Worm (Caenorhabditis elegans) whole organism, young adult: ENCODE measurements around the gene msp-10.

Source experiments
- B0261.1 ChIP-seq: sonication (generic microtip); optimal IDR thresholded peaks from 2 replicates; lab custom pipeline; 2016; ENCODE audit warnings: mild to moderate bottlenecking, missing genetic modification characterization, moderate library complexity, missing compliant biosample characterization
- C17E4.6 ChIP-seq: fragments of 200-800 bp; sonication (Bioruptor generic); IDR thresholded peaks from 2 replicates; pipeline ENCODE4 v1.3.6; 2022; ENCODE audit warnings: missing genetic modification reagents, missing genetic modification characterization, missing compliant biosample characterization
- F23B12.7 ChIP-seq: sonication (generic microtip); optimal IDR thresholded peaks from 2 replicates; lab custom pipeline; 2017; ENCODE audit warnings: missing genetic modification characterization, mild to moderate bottlenecking, missing compliant biosample characterization, antibody characterized with exemption, moderate library complexity; ENCODE audit not compliant: insufficient read depth
- F57A8.1 ChIP-seq: fragments of 200-800 bp; sonication (Bioruptor generic); optimal IDR thresholded peaks from 2 replicates; lab custom pipeline; 2018; ENCODE audit warnings: mild to moderate bottlenecking, missing genetic modification characterization, moderate library complexity, missing compliant biosample characterization
- T26A5.8 ChIP-seq: sonication (generic microtip); optimal IDR thresholded peaks from 2 replicates; lab custom pipeline; 2016; ENCODE audit warnings: missing genetic modification characterization, missing compliant biosample characterization
- Y95B8A.8 ChIP-seq: fragments of 200-800 bp; sonication (Bioruptor generic); IDR thresholded peaks from 2 replicates; pipeline ENCODE4 v1.3.6; 2022; ENCODE audit warnings: missing genetic modification reagents, missing genetic modification characterization, missing compliant biosample characterization
- ama-1 ChIP-seq, 3 experiments: fragments of 150-350 bp in 1 of 3; sonication (generic microtip) in 2 of 3; optimal IDR thresholded peaks; 2 replicates each; lab custom pipeline; 2014 to 2018; ENCODE audit warnings: missing biosample characterization in 2 of 3, missing genetic modification characterization in 2 of 3, missing genetic modification reagents in 2 of 3
- athp-1 ChIP-seq: sonication (generic microtip); optimal IDR thresholded peaks from 2 replicates; lab custom pipeline; 2017; ENCODE audit warnings: mild to moderate bottlenecking, missing genetic modification characterization, missing compliant biosample characterization
- attf-5 ChIP-seq: fragments of 200-800 bp; sonication (Bioruptor generic); optimal IDR thresholded peaks from 2 replicates; lab custom pipeline; 2018; ENCODE audit warnings: mild to moderate bottlenecking, missing genetic modification characterization, missing compliant biosample characterization
- cebp-2 ChIP-seq: fragments of 200-800 bp; sonication (Bioruptor generic); IDR thresholded peaks from 2 replicates; pipeline ENCODE4 v1.3.6; 2022; ENCODE audit warnings: missing genetic modification characterization, missing compliant biosample characterization
- dpff-1 ChIP-seq: sonication (generic microtip); optimal IDR thresholded peaks from 2 replicates; lab custom pipeline; 2017; ENCODE audit warnings: mild to moderate bottlenecking, missing genetic modification characterization, missing compliant biosample characterization
- ets-4 ChIP-seq: fragments of 200-800 bp; sonication (Bioruptor generic); optimal IDR thresholded peaks from 2 replicates; lab custom pipeline; 2018; ENCODE audit warnings: mild to moderate bottlenecking, missing genetic modification characterization, missing compliant biosample characterization
- fkh-3 ChIP-seq: sonication (generic microtip); optimal IDR thresholded peaks from 2 replicates; lab custom pipeline; 2016; ENCODE audit warnings: mild to moderate bottlenecking, missing genetic modification characterization, missing compliant biosample characterization
- gei-17 ChIP-seq: fragments of 200-800 bp; sonication (Bioruptor generic); optimal IDR thresholded peaks from 2 replicates; lab custom pipeline; 2018; ENCODE audit warnings: mild to moderate bottlenecking, missing genetic modification characterization, missing compliant biosample characterization
- him-1 ChIP-seq: sonication (generic microtip); optimal IDR thresholded peaks from 2 replicates; lab custom pipeline; 2016; ENCODE audit warnings: missing genotype, missing genetic modification reagents, missing genetic modification characterization, missing compliant biosample characterization
- hlh-12 ChIP-seq: sonication (generic microtip); optimal IDR thresholded peaks from 2 replicates; lab custom pipeline; 2016; ENCODE audit warnings: missing genetic modification characterization, missing compliant biosample characterization
- hmg-20 ChIP-seq: fragments of 200-800 bp; sonication (Bioruptor generic); IDR thresholded peaks from 2 replicates; pipeline ENCODE4 v1.3.6; 2022; ENCODE audit warnings: missing genetic modification reagents, missing genetic modification characterization, missing compliant biosample characterization
- hrde-1 ChIP-seq: sonication (generic microtip); optimal IDR thresholded peaks from 2 replicates; lab custom pipeline; 2016; ENCODE audit warnings: missing genetic modification characterization, mild to moderate bottlenecking, missing compliant biosample characterization, moderate library complexity, missing genotype, missing genetic modification reagents, borderline replicate concordance
- lin-26 ChIP-seq: fragments of 200-800 bp; sonication (Bioruptor generic); IDR thresholded peaks from 2 replicates; pipeline ENCODE4 v1.3.6; 2022; ENCODE audit warnings: missing genetic modification reagents, missing genetic modification characterization, missing compliant biosample characterization
- lin-40 ChIP-seq: sonication (generic microtip); optimal IDR thresholded peaks from 2 replicates; lab custom pipeline; 2016; ENCODE audit warnings: missing genetic modification characterization, mild to moderate bottlenecking, missing compliant biosample characterization, missing genotype, missing genetic modification reagents
- lsy-27 ChIP-seq: sonication (generic microtip); optimal IDR thresholded peaks from 2 replicates; lab custom pipeline; 2017; ENCODE audit warnings: missing genetic modification characterization, mild to moderate bottlenecking, missing compliant biosample characterization, antibody characterized with exemption, missing genotype, borderline replicate concordance; ENCODE audit not compliant: insufficient read depth
- madf-10 ChIP-seq: sonication (generic microtip); optimal IDR thresholded peaks from 2 replicates; lab custom pipeline; 2016; ENCODE audit warnings: mild to moderate bottlenecking, missing genetic modification characterization, missing compliant biosample characterization
- madf-3 ChIP-seq: fragments of 200-800 bp; sonication (Bioruptor generic); IDR thresholded peaks from 2 replicates; pipeline ENCODE4 v1.3.6; 2022; ENCODE audit warnings: missing genetic modification reagents, missing genetic modification characterization, missing compliant biosample characterization
- madf-8 ChIP-seq: fragments of 200-800 bp; sonication (Bioruptor generic); conservative IDR thresholded peaks from 2 replicates; pipeline ENCODE4 v1.3.6; 2022; ENCODE audit warnings: missing genetic modification reagents, missing genetic modification characterization, missing compliant biosample characterization
- mcd-1 ChIP-seq: fragments of 200-800 bp; sonication (Bioruptor generic); IDR thresholded peaks from 2 replicates; pipeline ENCODE4 v1.3.6; 2022; ENCODE audit warnings: missing genetic modification reagents, missing genetic modification characterization, missing compliant biosample characterization
- mes-4 ChIP-seq: sonication (generic microtip); optimal IDR thresholded peaks from 2 replicates; lab custom pipeline; 2016; ENCODE audit warnings: missing genotype, missing genetic modification characterization, missing compliant biosample characterization
- nfyb-1 ChIP-seq: fragments of 200-800 bp; sonication (Bioruptor generic); IDR thresholded peaks from 2 replicates; pipeline ENCODE4 v1.3.6; 2022; ENCODE audit warnings: missing genetic modification reagents, missing genetic modification characterization, missing compliant biosample characterization
- nhr-27 ChIP-seq: fragments of 200-800 bp; sonication (Bioruptor generic); optimal IDR thresholded peaks from 2 replicates; lab custom pipeline; 2018; ENCODE audit warnings: mild to moderate bottlenecking, missing genetic modification characterization, moderate library complexity, missing compliant biosample characterization
- rcor-1 ChIP-seq: fragments of 200-800 bp; sonication (Bioruptor generic); IDR thresholded peaks from 2 replicates; pipeline ENCODE4 v1.3.6; 2022; ENCODE audit warnings: missing genetic modification reagents, missing genetic modification characterization, missing compliant biosample characterization
- sea-2 ChIP-seq: fragments of 200-800 bp; sonication (Bioruptor generic); IDR thresholded peaks from 2 replicates; pipeline ENCODE4 v1.3.6; 2022; ENCODE audit warnings: missing genetic modification characterization, missing compliant biosample characterization
- snpc-4 ChIP-seq, 5 experiments: fragments of 150-350 bp in 1 of 5; sonication (generic microtip) in 4 of 5; optimal IDR thresholded peaks; 2 replicates each; lab custom pipeline; 2014 to 2018; ENCODE audit warnings: missing genetic modification characterization in 5 of 5, missing biosample characterization in 3 of 5, antibody characterized with exemption in 2 of 5, mild to moderate bottlenecking in 2 of 5, missing compliant biosample characterization in 2 of 5, missing genotype in 2 of 5, moderate library complexity in 2 of 5, missing genetic modification reagents in 1 of 5
- sptf-2 ChIP-seq: fragments of 200-800 bp; sonication (Bioruptor generic); optimal IDR thresholded peaks from 2 replicates; lab custom pipeline; 2018; ENCODE audit warnings: mild to moderate bottlenecking, missing genetic modification characterization, missing compliant biosample characterization
- tbx-9 ChIP-seq: sonication (generic microtip); optimal IDR thresholded peaks from 2 replicates; lab custom pipeline; 2016; ENCODE audit warnings: borderline replicate concordance, missing genetic modification characterization, inconsistent platforms, missing compliant biosample characterization
- tlf-1 ChIP-seq: fragments of 200-800 bp; sonication (Bioruptor generic); optimal IDR thresholded peaks from 2 replicates; lab custom pipeline; 2018; ENCODE audit warnings: mild to moderate bottlenecking, missing genetic modification characterization, missing compliant biosample characterization
- xnd-1 ChIP-seq: sonication (generic microtip); optimal IDR thresholded peaks from 2 replicates; lab custom pipeline; 2016; ENCODE audit warnings: missing genotype, missing genetic modification reagents, missing genetic modification characterization, missing compliant biosample characterization
- ztf-22 ChIP-seq: fragments of 200-800 bp; sonication (Bioruptor generic); optimal IDR thresholded peaks from 2 replicates; lab custom pipeline; 2018; ENCODE audit warnings: mild to moderate bottlenecking, missing genetic modification characterization, moderate library complexity, missing compliant biosample characterization
- ztf-25 ChIP-seq: fragments of 200-800 bp; sonication (Bioruptor generic); IDR thresholded peaks from 2 replicates; pipeline ENCODE4 v1.3.6; 2022; ENCODE audit warnings: missing genetic modification reagents, missing genetic modification characterization, missing compliant biosample characterization

The msp-10 gene

ce11 chrIV:9803544-9803943 lies 33.9 kb upstream of the msp-10 start (continued):
- no peak for TF ChIP-seq sptf-2 (GFP tag; lab: Kevin White, UChicago)

- TF ChIP-seq athp-1 (tag; lab: Kevin White, UChicago) (no peak), hrde-1 (no peak), snpc-4 (GFP tag; optimal IDR thresholded peaks at IDR 0.05; lab: Kevin White, UChicago) (no peak), snpc-4 (tag; optimal IDR thresholded peaks at IDR 0.05; lab: Kevin White, UChicago) (no peak), T26A5.8 (tag; lab: Kevin White, UChicago) (no peak), madf-10 (tag; lab: Kevin White, UChicago) (no peak), nfyb-1 (no peak), tbx-9 (tag; lab: Kevin White, UChicago) (no peak), mcd-1 (GFP tag; lab: Robert Waterston, UW) (no peak), Y95B8A.8 (no peak), mes-4 (tag; lab: Kevin White, UChicago) (no peak), madf-3 (no peak), hlh-12 (tag; lab: Kevin White, UChicago) (no peak), F57A8.1 (GFP tag; lab: Kevin White, UChicago) (no peak), nhr-27 (no peak), B0261.1 (no peak), rcor-1 (GFP tag; lab: Robert Waterston, UW) (no peak), lin-26 (GFP tag; lab: Robert Waterston, UW) (no peak), gei-17 (GFP tag; lab: Kevin White, UChicago) (no peak), dpff-1 (tag; lab: Kevin White, UChicago) (no peak), attf-5 (GFP tag; lab: Kevin White, UChicago) (no peak)
Observed at ce11 chrIV:9810633-9811032, 26.8 kb upstream of the msp-10 start, which contains the start of gene dct-15. TSS of gene dct-15 (minus strand) at chrIV:9810733.

ce11 chrIV:9811487-9811886 lies 26.0 kb upstream of the msp-10 start:
- TF ChIP-seq ama-1 (optimal IDR thresholded peaks at IDR 0.05; lab: Kevin White, UChicago) (no peak), ama-1 (GFP tag; optimal IDR thresholded peaks at IDR 0.05; lab: Kevin White, UChicago) (no peak), mcd-1 (GFP tag; lab: Robert Waterston, UW) (no peak), sea-2 (GFP tag; lab: Robert Waterston, UW) (no peak), madf-10 (tag; lab: Kevin White, UChicago) (no peak), nhr-27 (no peak), snpc-4 (GFP tag; optimal IDR thresholded peaks at IDR 0.05; lab: Kevin White, UChicago) (no peak), snpc-4 (tag; optimal IDR thresholded peaks at IDR 0.05; lab: Kevin White, UChicago) (no peak), fkh-3 (tag; lab: Kevin White, UChicago) (no peak), ztf-25 (GFP tag; lab: Robert Waterston, UW) (no peak), lin-40 (no peak), madf-8 (GFP tag; lab: Robert Waterston, UW) (no peak), tlf-1 (GFP tag; lab: Kevin White, UChicago) (no peak), ets-4 (GFP tag; lab: Kevin White, UChicago) (no peak), rcor-1 (GFP tag; lab: Robert Waterston, UW) (no peak), him-1 (tag; lab: Kevin White, UChicago) (no peak), cebp-2 (GFP tag; lab: Robert Waterston, UW) (no peak), C17E4.6 (GFP tag; lab: Robert Waterston, UW) (no peak), hmg-20 (GFP tag; lab: Robert Waterston, UW) (no peak), hrde-1 (no peak), F57A8.1 (GFP tag; lab: Kevin White, UChicago) (no peak)
- TF ChIP-seq, all 124 proteins: peak for 0

- TF ChIP-seq rcor-1 (GFP tag; lab: Robert Waterston, UW) (no peak), lsy-27 (tag; lab: Kevin White, UChicago) (no peak), ztf-22 (GFP tag; lab: Kevin White, UChicago) (no peak), F23B12.7 (tag; lab: Kevin White, UChicago) (no peak), xnd-1 (no peak), F57A8.1 (GFP tag; lab: Kevin White, UChicago) (no peak)
Observed at ce11 chrIV:9815432-9815831, 22.0 kb upstream of the msp-10 start, which contains the start of gene egl-20. TSS of gene egl-20 (minus strand) at chrIV:9815532.
